Worm (Caenorhabditis elegans) whole organism, late embryonic: ENCODE results near the gene ver-4.

Experiments
- C08G9.2 ChIP-seq: sonication (generic microtip); optimal IDR thresholded peaks from 2 replicates; lab custom pipeline; 2016; ENCODE audit warnings: mild to moderate bottlenecking, missing genetic modification characterization, moderate library complexity, missing compliant biosample characterization
- C38D4.7 ChIP-seq: fragments of 200-800 bp; sonication (Bioruptor generic); optimal IDR thresholded peaks from 2 replicates; lab custom pipeline; 2018; ENCODE audit warnings: mild to moderate bottlenecking, missing genetic modification characterization, moderate library complexity, missing compliant biosample characterization
- K02D7.2 ChIP-seq: sonication (generic microtip); optimal IDR thresholded peaks from 2 replicates; lab custom pipeline; 2017; ENCODE audit warnings: mild to moderate bottlenecking, missing genetic modification characterization, missing compliant biosample characterization
- K09A11.1 ChIP-seq: sonication (generic microtip); optimal IDR thresholded peaks from 2 replicates; lab custom pipeline; 2017; ENCODE audit warnings: antibody characterized with exemption, mild to moderate bottlenecking, missing genetic modification characterization, missing compliant biosample characterization; ENCODE audit not compliant: insufficient read depth
- T23F11.4 ChIP-seq: fragments of 200-800 bp; sonication (Bioruptor generic); optimal IDR thresholded peaks from 2 replicates; lab custom pipeline; 2018; ENCODE audit warnings: mild to moderate bottlenecking, missing genetic modification characterization, missing compliant biosample characterization
- Y22D7AL.16 ChIP-seq: sonication (generic microtip); optimal IDR thresholded peaks from 2 replicates; lab custom pipeline; 2016; ENCODE audit warnings: missing genetic modification characterization, missing compliant biosample characterization
- ahr-1 ChIP-seq: sonication (generic microtip); optimal IDR thresholded peaks from 2 replicates; lab custom pipeline; 2016; ENCODE audit warnings: missing genetic modification characterization, missing compliant biosample characterization
- ama-1 ChIP-seq: fragments of 150-350 bp; optimal IDR thresholded peaks from 2 replicates; lab custom pipeline; 2014
- ceh-14 ChIP-seq: sonication (generic microtip); optimal IDR thresholded peaks from 2 replicates; lab custom pipeline; 2016; ENCODE audit warnings: missing genotype, missing genetic modification characterization, missing compliant biosample characterization
- ceh-18 ChIP-seq: sonication (generic microtip); optimal IDR thresholded peaks from 2 replicates; lab custom pipeline; 2016; ENCODE audit warnings: missing genetic modification characterization, missing compliant biosample characterization
- ceh-19 ChIP-seq: fragments of 200-800 bp; sonication (Bioruptor generic); optimal IDR thresholded peaks from 2 replicates; lab custom pipeline; 2018; ENCODE audit warnings: mild to moderate bottlenecking, missing genetic modification characterization, missing compliant biosample characterization
- ceh-22 ChIP-seq: sonication (generic microtip); optimal IDR thresholded peaks from 2 replicates; lab custom pipeline; 2017; ENCODE audit warnings: missing biosample characterization, missing genetic modification characterization
- ceh-24 ChIP-seq: sonication (generic microtip); optimal IDR thresholded peaks from 2 replicates; lab custom pipeline; 2016; ENCODE audit warnings: mild to moderate bottlenecking, missing genetic modification characterization, missing compliant biosample characterization
- ceh-30 ChIP-seq: fragments of 150-350 bp; optimal IDR thresholded peaks from 2 replicates; lab custom pipeline; 2014; ENCODE audit warnings: missing biosample characterization, missing genetic modification characterization
- ceh-31 ChIP-seq: sonication (generic microtip); optimal IDR thresholded peaks from 2 replicates; lab custom pipeline; 2016; ENCODE audit warnings: missing genetic modification characterization, missing compliant biosample characterization
- ceh-6 ChIP-seq: fragments of 200-800 bp; sonication (Bioruptor generic); optimal IDR thresholded peaks from 2 replicates; lab custom pipeline; 2018; ENCODE audit warnings: mild to moderate bottlenecking, missing genetic modification characterization, missing compliant biosample characterization
- dmd-4 ChIP-seq: sonication (generic microtip); optimal IDR thresholded peaks from 2 replicates; lab custom pipeline; 2016; ENCODE audit warnings: borderline replicate concordance, missing genetic modification characterization, missing compliant biosample characterization
- elt-2 ChIP-seq: sonication (generic microtip); optimal IDR thresholded peaks from 2 replicates; lab custom pipeline; 2016; ENCODE audit warnings: missing genetic modification reagents, missing genetic modification characterization, missing compliant biosample characterization
- fkh-10 ChIP-seq: fragments of 150-350 bp; optimal IDR thresholded peaks from 2 replicates; lab custom pipeline; 2014; ENCODE audit warnings: missing biosample characterization, missing genetic modification reagents, missing genetic modification characterization
- fkh-6 ChIP-seq: sonication (generic microtip); optimal IDR thresholded peaks from 2 replicates; lab custom pipeline; 2016; ENCODE audit warnings: missing genetic modification characterization, missing compliant biosample characterization
- madf-2 ChIP-seq: sonication (generic microtip); optimal IDR thresholded peaks from 2 replicates; lab custom pipeline; 2017; ENCODE audit warnings: missing genetic modification characterization, missing compliant biosample characterization
- mec-3 ChIP-seq: sonication (generic microtip); optimal IDR thresholded peaks from 2 replicates; lab custom pipeline; 2016; ENCODE audit warnings: borderline replicate concordance, missing genetic modification characterization, missing compliant biosample characterization
- nfya-1 ChIP-seq: sonication (generic microtip); optimal IDR thresholded peaks from 2 replicates; lab custom pipeline; 2017; ENCODE audit warnings: missing genetic modification characterization, mild to moderate bottlenecking, missing compliant biosample characterization, antibody characterized with exemption, moderate library complexity
- npax-4 ChIP-seq: sonication (generic microtip); optimal IDR thresholded peaks from 2 replicates; lab custom pipeline; 2016; ENCODE audit warnings: missing genetic modification characterization, missing compliant biosample characterization
- pha-4 ChIP-seq: fragments of 150-350 bp; optimal IDR thresholded peaks from 2 replicates; lab custom pipeline; 2018; ENCODE audit warnings: missing biosample characterization, missing genetic modification reagents, missing genetic modification characterization
- pqm-1 ChIP-seq: sonication (generic microtip); optimal IDR thresholded peaks from 2 replicates; lab custom pipeline; 2016; ENCODE audit warnings: missing genetic modification characterization, missing compliant biosample characterization
- pros-1 ChIP-seq: fragments of 150-350 bp; optimal IDR thresholded peaks from 2 replicates; lab custom pipeline; 2014; ENCODE audit warnings: missing biosample characterization, missing genetic modification reagents, missing genetic modification characterization
- sox-2 ChIP-seq: fragments of 200-800 bp; sonication (Bioruptor generic); IDR thresholded peaks from 2 replicates; pipeline ENCODE4 v1.3.6; 2022; ENCODE audit warnings: missing genetic modification reagents, missing genetic modification characterization, missing compliant biosample characterization
- sox-4 ChIP-seq: sonication (generic microtip); optimal IDR thresholded peaks from 2 replicates; lab custom pipeline; 2017; ENCODE audit warnings: mild to moderate bottlenecking, missing genetic modification characterization, inconsistent platforms, missing compliant biosample characterization
- syd-9 ChIP-seq: sonication (generic microtip); optimal IDR thresholded peaks from 2 replicates; lab custom pipeline; 2016; ENCODE audit warnings: mild to moderate bottlenecking, missing genetic modification characterization, moderate library complexity, missing compliant biosample characterization
- tbx-2 ChIP-seq: sonication (generic microtip); optimal IDR thresholded peaks from 2 replicates; lab custom pipeline; 2016; ENCODE audit warnings: missing genetic modification characterization, missing compliant biosample characterization
- unc-42 ChIP-seq: sonication (generic microtip); optimal IDR thresholded peaks from 2 replicates; lab custom pipeline; 2016; ENCODE audit warnings: missing genotype, missing genetic modification characterization, missing compliant biosample characterization
- unc-55 ChIP-seq: sonication (generic microtip); optimal IDR thresholded peaks from 2 replicates; lab custom pipeline; 2017; ENCODE audit warnings: missing biosample characterization, missing genetic modification reagents, missing genetic modification characterization

ver-4 gene

ce11 chrX:10999176-10999575, 17.0 kb downstream of the ver-4 start, which contains the start of gene F59F3.6:
F59F3.6 (minus strand) TSS chrX:10999276.
- TF ChIP-seq C08G9.2 (tag; lab: Kevin White, UChicago) (no peak), C38D4.7 (GFP tag; lab: Kevin White, UChicago) (no peak), T23F11.4 (no peak), ahr-1 (tag; lab: Kevin White, UChicago) (no peak), ceh-14 (tag; lab: Kevin White, UChicago) (no peak), ama-1 (no peak), unc-42 (tag; lab: Kevin White, UChicago) (no peak), Y22D7AL.16 (tag; lab: Kevin White, UChicago) (no peak), ceh-22 (tag; lab: Kevin White, UChicago) (no peak), syd-9 (tag; lab: Kevin White, UChicago) (no peak), ceh-31 (tag; lab: Kevin White, UChicago) (no peak), pros-1 (tag; lab: Kevin White, UChicago) (no peak), tbx-2 (tag; lab: Kevin White, UChicago) (no peak), madf-2 (no peak), K09A11.1 (tag; lab: Kevin White, UChicago) (no peak), ceh-24 (tag; lab: Kevin White, UChicago) (no peak), pha-4 (tag; lab: Kevin White, UChicago) (no peak)

- no peak for TF ChIP-seq nfya-1 (tag; lab: Kevin White, UChicago)
- TF ChIP-seq ceh-19 (GFP tag; lab: Kevin White, UChicago) = no peak
- TF ChIP-seq sox-2 = no peak
Observed at ce11 chrX:11001750-11002149, 19.6 kb downstream of the ver-4 start, which contains the start of gene col-177. col-177 (minus strand) TSS chrX:11001850.

ce11 chrX:11003701-11004100, 21.6 kb downstream of the ver-4 start:
- TF ChIP-seq K09A11.1 (tag; lab: Kevin White, UChicago) (peak; percentile 59), npax-4 (no peak)

- TF ChIP-seq ceh-22 (tag; lab: Kevin White, UChicago) = no peak
- TF ChIP-seq elt-2 = no peak
- TF ChIP-seq sox-4 = no peak
- no peak for TF ChIP-seq fkh-6 (tag; lab: Kevin White, UChicago)
Observed at ce11 chrX:11007393-11007792, 25.2 kb downstream of the ver-4 start.

- TF ChIP-seq elt-2 (peak; percentile 31), mec-3 (tag; lab: Kevin White, UChicago) (no peak)
Observed at ce11 chrX:11008052-11008451, 25.9 kb downstream of the ver-4 start, which contains the start of gene del-5. del-5 (minus strand) TSS chrX:11008181.

ce11 chrX:11008954-11009353, 26.8 kb downstream of the ver-4 start, which contains the start of gene ttr-31:
ttr-31 (minus strand) TSS chrX:11009054.
- TF ChIP-seq T23F11.4 (no peak), nfya-1 (tag; lab: Kevin White, UChicago) (no peak), pha-4 (tag; lab: Kevin White, UChicago) (no peak), unc-55 (no peak), ceh-6 (GFP tag; lab: Kevin White, UChicago) (no peak), pqm-1 (no peak), fkh-10 (GFP tag; lab: Kevin White, UChicago) (no peak), pros-1 (tag; lab: Kevin White, UChicago) (no peak), dmd-4 (no peak), ceh-31 (tag; lab: Kevin White, UChicago) (no peak), ceh-18 (tag; lab: Kevin White, UChicago) (no peak), ceh-30 (tag; lab: Kevin White, UChicago) (no peak), ama-1 (no peak), K02D7.2 (no peak)
